Worm (Caenorhabditis elegans): ENCODE results near the gene JC8.4.

JC8.4 gene

ce11 chrIV:13243375-13243774 lies at the start of gene JC8.4:
TSS of gene JC8.4 (plus strand) at chrIV:13243675.
- TF ChIP-seq ztf-29 (GFP tag; IDR thresholded peaks at IDR 0.05) (no peak), ref-1 (GFP tag; conservative IDR thresholded peaks at IDR 0.05) (no peak), tab-1 (GFP tag; IDR thresholded peaks at IDR 0.05) (no peak), flt-1 (GFP tag; IDR thresholded peaks at IDR 0.05) (no peak), med-1 (GFP tag; optimal IDR thresholded peaks at IDR 0.05; ENCODE audit: insufficient read depth) (no peak), T22C8.4 (GFP tag; IDR thresholded peaks at IDR 0.05) (no peak), cog-1 (tag; optimal IDR thresholded peaks at IDR 0.05) (no peak), klf-2 (GFP tag; conservative IDR thresholded peaks at IDR 0.05) (no peak), ztf-23 (GFP tag; IDR thresholded peaks at IDR 0.05) (no peak)

ce11 chrIV:13197282-13197681 lies 46.2 kb upstream of the JC8.4 start, which contains the start of gene C48D1.1:
TSS of gene C48D1.1 (minus strand) at chrIV:13197382.
- TF ChIP-seq ref-1 (GFP tag; conservative IDR thresholded peaks at IDR 0.05) (no peak), klf-2 (GFP tag; conservative IDR thresholded peaks at IDR 0.05) (no peak), flt-1 (GFP tag; IDR thresholded peaks at IDR 0.05) (no peak), ztf-29 (GFP tag; IDR thresholded peaks at IDR 0.05) (no peak)

- TF ChIP-seq T22C8.4 (GFP tag; IDR thresholded peaks at IDR 0.05) (no peak), cog-1 (tag; optimal IDR thresholded peaks at IDR 0.05) (no peak), ref-1 (GFP tag; conservative IDR thresholded peaks at IDR 0.05) (no peak), ztf-23 (GFP tag; IDR thresholded peaks at IDR 0.05) (no peak), tab-1 (GFP tag; IDR thresholded peaks at IDR 0.05) (no peak), flt-1 (GFP tag; IDR thresholded peaks at IDR 0.05) (no peak), med-1 (GFP tag; optimal IDR thresholded peaks at IDR 0.05; ENCODE audit: insufficient read depth) (no peak), klf-2 (GFP tag; conservative IDR thresholded peaks at IDR 0.05) (no peak), ztf-29 (GFP tag; IDR thresholded peaks at IDR 0.05) (no peak)
Measured at ce11 chrIV:13204037-13204436, 39.4 kb upstream of the JC8.4 start, which contains the start of gene ced-3. TSS of gene ced-3 (minus strand) at chrIV:13204137.

ce11 chrIV:13205891-13206290 lies 37.6 kb upstream of the JC8.4 start:
- TF ChIP-seq cog-1 (tag; optimal IDR thresholded peaks at IDR 0.05) = peak; percentile 21
- no peak for TF ChIP-seq tab-1 (GFP tag; IDR thresholded peaks at IDR 0.05)

ce11 chrIV:13209566-13209965 lies 33.9 kb upstream of the JC8.4 start, which contains the start of gene C48D1.9:
TSS of gene C48D1.9 (minus strand) at chrIV:13209666.
- TF ChIP-seq klf-2 (GFP tag; conservative IDR thresholded peaks at IDR 0.05) (no peak), flt-1 (GFP tag; IDR thresholded peaks at IDR 0.05) (no peak), cog-1 (tag; optimal IDR thresholded peaks at IDR 0.05) (no peak), ztf-23 (GFP tag; IDR thresholded peaks at IDR 0.05) (no peak), ref-1 (GFP tag; conservative IDR thresholded peaks at IDR 0.05) (no peak), T22C8.4 (GFP tag; IDR thresholded peaks at IDR 0.05) (no peak), ztf-29 (GFP tag; IDR thresholded peaks at IDR 0.05) (no peak), med-1 (GFP tag; optimal IDR thresholded peaks at IDR 0.05; ENCODE audit: insufficient read depth) (no peak), tab-1 (GFP tag; IDR thresholded peaks at IDR 0.05) (no peak)

- TF ChIP-seq cog-1 (tag; optimal IDR thresholded peaks at IDR 0.05) = no peak
- TF ChIP-seq klf-2 (GFP tag; conservative IDR thresholded peaks at IDR 0.05) = no peak
- no peak for TF ChIP-seq med-1 (GFP tag; optimal IDR thresholded peaks at IDR 0.05; ENCODE audit: insufficient read depth)
- no peak for TF ChIP-seq ztf-29 (GFP tag; IDR thresholded peaks at IDR 0.05)
- no peak for TF ChIP-seq tab-1 (GFP tag; IDR thresholded peaks at IDR 0.05)
- no peak for TF ChIP-seq ztf-23 (GFP tag; IDR thresholded peaks at IDR 0.05)
- no peak for TF ChIP-seq ref-1 (GFP tag; conservative IDR thresholded peaks at IDR 0.05)
- TF ChIP-seq flt-1 (GFP tag; IDR thresholded peaks at IDR 0.05) = no peak
- TF ChIP-seq T22C8.4 (GFP tag; IDR thresholded peaks at IDR 0.05) = no peak
Measured at ce11 chrIV:13214466-13214865, 29.0 kb upstream of the JC8.4 start, which contains the start of gene cho-1. TSS of gene cho-1 (minus strand) at chrIV:13214566.

- TF ChIP-seq cog-1 (tag; optimal IDR thresholded peaks at IDR 0.05) (no peak), ztf-23 (GFP tag; IDR thresholded peaks at IDR 0.05) (no peak), tab-1 (GFP tag; IDR thresholded peaks at IDR 0.05) (no peak), klf-2 (GFP tag; conservative IDR thresholded peaks at IDR 0.05) (no peak), ref-1 (GFP tag; conservative IDR thresholded peaks at IDR 0.05) (no peak), ztf-29 (GFP tag; IDR thresholded peaks at IDR 0.05) (no peak), flt-1 (GFP tag; IDR thresholded peaks at IDR 0.05) (no peak)
Measured at ce11 chrIV:13220594-13220993, 22.9 kb upstream of the JC8.4 start.

- TF ChIP-seq cog-1 (tag; optimal IDR thresholded peaks at IDR 0.05) (no peak), ztf-29 (GFP tag; IDR thresholded peaks at IDR 0.05) (no peak), tab-1 (GFP tag; IDR thresholded peaks at IDR 0.05) (no peak), klf-2 (GFP tag; conservative IDR thresholded peaks at IDR 0.05) (no peak), med-1 (GFP tag; optimal IDR thresholded peaks at IDR 0.05; ENCODE audit: insufficient read depth) (no peak), flt-1 (GFP tag; IDR thresholded peaks at IDR 0.05) (no peak), T22C8.4 (GFP tag; IDR thresholded peaks at IDR 0.05) (no peak), ref-1 (GFP tag; conservative IDR thresholded peaks at IDR 0.05) (no peak), ztf-23 (GFP tag; IDR thresholded peaks at IDR 0.05) (no peak)
Measured at ce11 chrIV:13221657-13222056, 21.8 kb upstream of the JC8.4 start, which contains the start of gene C48D1.5. TSS of gene C48D1.5 (plus strand) at chrIV:13221957.

ce11 chrIV:13231393-13231792 lies 12.1 kb upstream of the JC8.4 start:
- TF ChIP-seq T22C8.4 (GFP tag; IDR thresholded peaks at IDR 0.05) (no peak), med-1 (GFP tag; optimal IDR thresholded peaks at IDR 0.05; ENCODE audit: insufficient read depth) (no peak), tab-1 (GFP tag; IDR thresholded peaks at IDR 0.05) (no peak), klf-2 (GFP tag; conservative IDR thresholded peaks at IDR 0.05) (no peak), ztf-23 (GFP tag; IDR thresholded peaks at IDR 0.05) (no peak), flt-1 (GFP tag; IDR thresholded peaks at IDR 0.05) (no peak), cog-1 (tag; optimal IDR thresholded peaks at IDR 0.05) (no peak), ref-1 (GFP tag; conservative IDR thresholded peaks at IDR 0.05) (no peak), ztf-29 (GFP tag; IDR thresholded peaks at IDR 0.05) (no peak)

ce11 chrIV:13236485-13236884 lies 7.0 kb upstream of the JC8.4 start, which contains the start of gene pwp-1:
TSS of gene pwp-1 (minus strand) at chrIV:13236585.
- TF ChIP-seq ztf-23 (GFP tag; IDR thresholded peaks at IDR 0.05) = no peak
- no peak for TF ChIP-seq flt-1 (GFP tag; IDR thresholded peaks at IDR 0.05)
- no peak for TF ChIP-seq klf-2 (GFP tag; conservative IDR thresholded peaks at IDR 0.05)
- TF ChIP-seq ztf-29 (GFP tag; IDR thresholded peaks at IDR 0.05) = no peak
- no peak for TF ChIP-seq med-1 (GFP tag; optimal IDR thresholded peaks at IDR 0.05; ENCODE audit: insufficient read depth)
- TF ChIP-seq cog-1 (tag; optimal IDR thresholded peaks at IDR 0.05) = no peak
- TF ChIP-seq tab-1 (GFP tag; IDR thresholded peaks at IDR 0.05) = no peak
- no peak for TF ChIP-seq T22C8.4 (GFP tag; IDR thresholded peaks at IDR 0.05)

Data from whole organism, midembryonic.